Fruit fly (Drosophila melanogaster) whole organism, embryonic: Measurements from ENCODE around the gene CG31793.

Source experiments
- CG11723 ChIP-seq: fragments of 200-800 bp; sonication (Bioruptor generic); optimal IDR thresholded peaks from 2 replicates; lab custom pipeline; 2017; ENCODE audit warnings: missing biosample characterization, mild to moderate bottlenecking, missing genetic modification characterization
- CG2116 ChIP-seq: fragments of 200-800 bp; sonication (Bioruptor generic); optimal IDR thresholded peaks from 3 replicates; lab custom pipeline; 2018; ENCODE audit warnings: missing biosample characterization, mild to moderate bottlenecking, missing genetic modification characterization
- CG33213 ChIP-seq: fragments of 200-800 bp; sonication (Bioruptor generic); optimal IDR thresholded peaks from 3 replicates; lab custom pipeline; 2016; ENCODE audit warnings: missing biosample characterization, missing genetic modification characterization
- Ets97D ChIP-seq: fragments of 200-800 bp; sonication (Bioruptor generic); optimal IDR thresholded peaks from 3 replicates; lab custom pipeline; 2016; ENCODE audit warnings: missing biosample characterization, missing genetic modification characterization
- bbx ChIP-seq: fragments of 200-800 bp; sonication (Bioruptor generic); IDR thresholded peaks from 2 replicates; pipeline ENCODE4 v1.3.6; 2022; ENCODE audit warnings: missing biosample characterization, missing genetic modification characterization; ENCODE audit not compliant: partially characterized antibody

dm6 chr2L:18981484-18981883 is 21.7 kb upstream of the CG31793 start:
- TF ChIP-seq CG33213 (GFP tag; lab: Kevin White, UChicago), result no peak
- TF ChIP-seq CG11723 (GFP tag; lab: Kevin White, UChicago), result no peak
- no peak for TF ChIP-seq bbx (GFP tag; lab: Robert Waterston, UW)
- TF ChIP-seq CG2116 (GFP tag; lab: Kevin White, UChicago), result no peak
- TF ChIP-seq Ets97D, result no peak
